Fruit fly (Drosophila melanogaster): Measurements from ENCODE around the gene Mur18B.

- no peak for TF ChIP-seq lola (GFP tag; optimal IDR thresholded peaks at IDR 0.05)
- no peak for TF ChIP-seq Vsx2 (GFP tag; optimal IDR thresholded peaks at IDR 0.05; ENCODE audit: partially characterized antibody)
- TF ChIP-seq Abd-B (GFP tag; optimal IDR thresholded peaks at IDR 0.05): no peak
- TF ChIP-seq br (GFP tag; optimal IDR thresholded peaks at IDR 0.05): no peak
- no peak for TF ChIP-seq Dfd (GFP tag; optimal IDR thresholded peaks at IDR 0.05)
- no peak for TF ChIP-seq dmrt93B (GFP tag; optimal IDR thresholded peaks at IDR 0.05)
- no peak for TF ChIP-seq psq (GFP tag; optimal IDR thresholded peaks at IDR 0.05)
- no peak for TF ChIP-seq rgr (GFP tag; optimal IDR thresholded peaks at IDR 0.05)
- no peak for TF ChIP-seq N (GFP tag; optimal IDR thresholded peaks at IDR 0.05)
- no peak for TF ChIP-seq foxo (GFP tag; optimal IDR thresholded peaks at IDR 0.05)
- no peak for TF ChIP-seq tai (GFP tag; optimal IDR thresholded peaks at IDR 0.05)
- TF ChIP-seq Hr78 (GFP tag; optimal IDR thresholded peaks at IDR 0.05): no peak
Measured at dm6 chrX:19174850-19175571, 38.0 kb upstream of the Mur18B start, which contains the start of gene CG33939.

Measured in whole organism, wandering third instar larva.